Fruit fly (Drosophila melanogaster) whole organism, embryonic: Measurements from ENCODE around the gene tutl.

ENCODE experiments used
- ATbp ChIP-seq: fragments of 200-800 bp; sonication (Bioruptor generic); optimal IDR thresholded peaks from 2 replicates; lab custom pipeline; 2017; ENCODE audit warnings: missing biosample characterization, mild to moderate bottlenecking, missing genetic modification characterization, missing genetic modification reagents
- CG12236 ChIP-seq: fragments of 200-800 bp; sonication (Bioruptor generic); optimal IDR thresholded peaks from 2 replicates; lab custom pipeline; 2016; ENCODE audit warnings: missing biosample characterization, missing genetic modification characterization
- CG13624 ChIP-seq: fragments of 200-800 bp; sonication (Bioruptor generic); optimal IDR thresholded peaks from 2 replicates; lab custom pipeline; 2016; ENCODE audit warnings: missing biosample characterization, missing genetic modification characterization
- CG14050 ChIP-seq: fragments of 200-800 bp; sonication (Bioruptor generic); IDR thresholded peaks from 3 replicates; pipeline ENCODE4 v1.3.6; 2022; ENCODE audit warnings: missing biosample characterization, missing genetic modification characterization
- CG14860 ChIP-seq: fragments of 200-800 bp; sonication (Bioruptor generic); IDR thresholded peaks from 3 replicates; pipeline ENCODE4 v1.3.6; 2022; ENCODE audit warnings: missing biosample characterization, missing genetic modification characterization; ENCODE audit not compliant: partially characterized antibody
- CG15479 ChIP-seq: fragments of 200-800 bp; sonication (Bioruptor generic); optimal IDR thresholded peaks from 3 replicates; lab custom pipeline; 2019; ENCODE audit warnings: missing biosample characterization, mild to moderate bottlenecking, missing genetic modification characterization, moderate library complexity
- CG16815 ChIP-seq: fragments of 200-800 bp; sonication (Bioruptor generic); optimal IDR thresholded peaks from 3 replicates; lab custom pipeline; 2017; ENCODE audit warnings: missing biosample characterization, mild to moderate bottlenecking, missing genetic modification characterization
- CG17328 ChIP-seq: fragments of 200-800 bp; sonication (Bioruptor generic); IDR thresholded peaks from 2 replicates; pipeline ENCODE4 v1.3.6; 2022; ENCODE audit warnings: missing biosample characterization, missing genetic modification characterization
- CG17361 ChIP-seq: fragments of 200-800 bp; sonication (Bioruptor generic); IDR thresholded peaks from 3 replicates; pipeline ENCODE4 v1.3.6; 2022; ENCODE audit warnings: missing biosample characterization, missing genetic modification characterization
- CG17802 ChIP-seq: fragments of 200-800 bp; sonication (Bioruptor generic); optimal IDR thresholded peaks from 2 replicates; lab custom pipeline; 2018; ENCODE audit warnings: missing biosample characterization, mild to moderate bottlenecking, missing genetic modification characterization, moderate library complexity
- CG1832 ChIP-seq: fragments of 200-800 bp; sonication (Bioruptor generic); optimal IDR thresholded peaks from 2 replicates; lab custom pipeline; 2017; ENCODE audit warnings: missing biosample characterization, mild to moderate bottlenecking, missing genetic modification characterization, inconsistent platforms
- CG2889 ChIP-seq: fragments of 200-800 bp; sonication (Bioruptor generic); IDR thresholded peaks from 3 replicates; pipeline ENCODE4 v1.3.6; 2022; ENCODE audit warnings: missing biosample characterization, missing genetic modification characterization
- CG31388 ChIP-seq: fragments of 200-800 bp; sonication (Bioruptor generic); optimal IDR thresholded peaks from 2 replicates; lab custom pipeline; 2016; ENCODE audit warnings: missing biosample characterization, missing genetic modification characterization
- CG3281 ChIP-seq: fragments of 200-800 bp; sonication (Bioruptor generic); optimal IDR thresholded peaks from 3 replicates; lab custom pipeline; 2017; ENCODE audit warnings: missing biosample characterization, mild to moderate bottlenecking, missing genetic modification characterization
- CG33213 ChIP-seq: fragments of 200-800 bp; sonication (Bioruptor generic); optimal IDR thresholded peaks from 3 replicates; lab custom pipeline; 2016; ENCODE audit warnings: missing biosample characterization, missing genetic modification characterization
- CG43689 ChIP-seq: fragments of 200-800 bp; sonication (Bioruptor generic); IDR thresholded peaks from 2 replicates; pipeline ENCODE4 v1.3.6; 2022; ENCODE audit warnings: missing biosample characterization, missing genetic modification characterization
- CG5180 ChIP-seq: fragments of 200-800 bp; sonication (Bioruptor generic); optimal IDR thresholded peaks from 3 replicates; lab custom pipeline; 2017; ENCODE audit warnings: missing biosample characterization, missing genetic modification characterization, mild to moderate bottlenecking, moderate library complexity, missing genetic modification reagents
- CG7271 ChIP-seq: fragments of 200-800 bp; sonication (Bioruptor generic); optimal IDR thresholded peaks from 2 replicates; lab custom pipeline; 2018; ENCODE audit warnings: missing biosample characterization, mild to moderate bottlenecking, missing genetic modification characterization, moderate library complexity
- CG9932 ChIP-seq: fragments of 200-800 bp; sonication (Bioruptor generic); IDR thresholded peaks from 2 replicates; pipeline ENCODE4 v1.3.6; 2022; ENCODE audit warnings: missing biosample characterization, missing genetic modification characterization
- CrebB ChIP-seq: fragments of 200-800 bp; sonication (Bioruptor generic); optimal IDR thresholded peaks from 3 replicates; lab custom pipeline; 2018; ENCODE audit warnings: missing biosample characterization, mild to moderate bottlenecking, missing genetic modification characterization
- Dref ChIP-seq: fragments of 200-800 bp; sonication (Bioruptor generic); IDR thresholded peaks from 2 replicates; pipeline ENCODE4 v1.3.6; 2022; ENCODE audit warnings: missing biosample characterization, missing genetic modification characterization
- Hr3 ChIP-seq: fragments of 200-800 bp; sonication (Bioruptor generic); optimal IDR thresholded peaks from 3 replicates; lab custom pipeline; 2016; ENCODE audit warnings: missing biosample characterization, missing genetic modification characterization
- Hsf ChIP-seq: fragments of 200-800 bp; sonication (Bioruptor generic); optimal IDR thresholded peaks from 3 replicates; lab custom pipeline; 2016; ENCODE audit warnings: missing biosample characterization, missing genetic modification characterization
- MESR4 ChIP-seq: fragments of 200-800 bp; sonication (Bioruptor generic); optimal IDR thresholded peaks from 2 replicates; lab custom pipeline; 2018; ENCODE audit warnings: missing biosample characterization, mild to moderate bottlenecking, missing genetic modification characterization, moderate library complexity
- Med ChIP-seq: fragments of 200-800 bp; sonication (Bioruptor generic); peaks from one replicate; lab custom pipeline; 2016; ENCODE audit warnings: missing biosample characterization, missing genetic modification characterization, mild to moderate bottlenecking, inconsistent platforms, moderate library complexity
- Sin3A ChIP-seq: fragments of >200 bp; optimal IDR thresholded peaks from 2 replicates; lab custom pipeline; 2018
- Six4 ChIP-seq: fragments of 200-800 bp; sonication (Bioruptor generic); optimal IDR thresholded peaks from 2 replicates; lab custom pipeline; 2016; ENCODE audit warnings: missing biosample characterization, missing genetic modification characterization
- amos ChIP-seq: fragments of 200-800 bp; sonication (Bioruptor generic); IDR thresholded peaks from 2 replicates; pipeline ENCODE4 v1.3.6; 2022; ENCODE audit warnings: missing biosample characterization, missing genetic modification characterization; ENCODE audit not compliant: partially characterized antibody
- btn ChIP-seq: fragments of 200-800 bp; sonication (Bioruptor generic); optimal IDR thresholded peaks from 2 replicates; lab custom pipeline; 2016; ENCODE audit warnings: missing biosample characterization, missing genetic modification characterization
- cad ChIP-seq: fragments of >200 bp; optimal IDR thresholded peaks from 2 replicates; lab custom pipeline; 2017; ENCODE audit warnings: missing biosample characterization, missing genetic modification characterization
- ci ChIP-seq: fragments of 200-800 bp; sonication (Bioruptor generic); IDR thresholded peaks from 3 replicates; pipeline ENCODE4 v1.3.6; 2022; ENCODE audit warnings: missing biosample characterization, missing genetic modification characterization
- croc ChIP-seq: fragments of 200-800 bp; sonication (Bioruptor generic); conservative IDR thresholded peaks from 3 replicates; pipeline ENCODE4 v1.3.6; 2022; ENCODE audit warnings: missing biosample characterization, missing genetic modification characterization
- crol ChIP-seq: fragments of 200-800 bp; sonication (Bioruptor generic); IDR thresholded peaks from 2 replicates; pipeline ENCODE4 v1.3.6; 2022; ENCODE audit warnings: missing biosample characterization, missing genetic modification characterization
- dysf ChIP-seq: fragments of 200-800 bp; sonication (Bioruptor generic); IDR thresholded peaks from 3 replicates; pipeline ENCODE4 v1.3.6; 2022; ENCODE audit warnings: missing biosample characterization, missing genetic modification characterization
- ems ChIP-seq: fragments of 200-800 bp; sonication (Bioruptor generic); optimal IDR thresholded peaks from 3 replicates; lab custom pipeline; 2016; ENCODE audit warnings: missing biosample characterization, missing genetic modification characterization
- eyg ChIP-seq: fragments of 200-800 bp; sonication (Bioruptor generic); optimal IDR thresholded peaks from 3 replicates; lab custom pipeline; 2016; ENCODE audit warnings: missing biosample characterization, missing genetic modification characterization
- fu2 ChIP-seq: fragments of 200-800 bp; sonication (Bioruptor generic); optimal IDR thresholded peaks from 2 replicates; lab custom pipeline; 2016; ENCODE audit warnings: missing biosample characterization, missing genetic modification characterization
- mld ChIP-seq: fragments of 200-800 bp; sonication (Bioruptor generic); IDR thresholded peaks from 3 replicates; pipeline ENCODE4 v1.3.6; 2022; ENCODE audit warnings: missing biosample characterization, missing genetic modification characterization; ENCODE audit not compliant: partially characterized antibody
- nmo ChIP-seq: fragments of 200-800 bp; sonication (Bioruptor generic); optimal IDR thresholded peaks from 2 replicates; lab custom pipeline; 2018; ENCODE audit warnings: missing biosample characterization, mild to moderate bottlenecking, missing genetic modification characterization, moderate library complexity
- org-1 ChIP-seq: fragments of 200-800 bp; sonication (Bioruptor generic); optimal IDR thresholded peaks from 2 replicates; lab custom pipeline; 2017; ENCODE audit warnings: missing biosample characterization, missing genetic modification characterization
- phol ChIP-seq: fragments of 200-800 bp; sonication (Bioruptor generic); optimal IDR thresholded peaks from 3 replicates; lab custom pipeline; 2018; ENCODE audit warnings: missing biosample characterization, mild to moderate bottlenecking, missing genetic modification characterization, moderate library complexity
- prd ChIP-seq, 3 experiments: fragments of >200 bp in 2 of 3; fragments of 200-800 bp in 1 of 3; sonication (Bioruptor generic) in 1 of 3; optimal IDR thresholded peaks in 2 of 3; IDR thresholded peaks in 1 of 3; 2 replicates in 2 of 3; 3 replicates in 1 of 3; pipeline versions ENCODE4 v1.3.6 to Lab custom; 2017 to 2022; ENCODE audit warnings: missing biosample characterization in 1 of 3, missing genetic modification characterization in 1 of 3
- pzg ChIP-seq: fragments of 200-800 bp; sonication (Bioruptor generic); optimal IDR thresholded peaks from 3 replicates; lab custom pipeline; 2018; ENCODE audit warnings: missing biosample characterization, mild to moderate bottlenecking, missing genetic modification characterization, moderate library complexity
- schlank ChIP-seq: fragments of 200-800 bp; sonication (Bioruptor generic); optimal IDR thresholded peaks from 2 replicates; lab custom pipeline; 2018; ENCODE audit warnings: missing biosample characterization, mild to moderate bottlenecking, missing genetic modification characterization
- shn ChIP-seq: fragments of 200-800 bp; sonication (Bioruptor generic); optimal IDR thresholded peaks from 3 replicates; lab custom pipeline; 2016; ENCODE audit warnings: missing biosample characterization, missing genetic modification characterization
- sim ChIP-seq: fragments of 200-800 bp; sonication (Bioruptor generic); IDR thresholded peaks from 2 replicates; pipeline ENCODE4 v1.3.6; 2022; ENCODE audit warnings: missing biosample characterization, missing genetic modification characterization
- so ChIP-seq: fragments of 200-800 bp; sonication (Bioruptor generic); IDR thresholded peaks from 3 replicates; pipeline ENCODE4 v1.3.6; 2022; ENCODE audit warnings: missing biosample characterization, missing genetic modification characterization
- tna ChIP-seq: fragments of 200-800 bp; sonication (Bioruptor generic); IDR thresholded peaks from 2 replicates; pipeline ENCODE4 v1.3.6; 2022; ENCODE audit warnings: missing biosample characterization, missing genetic modification characterization; ENCODE audit not compliant: partially characterized antibody
- unpg ChIP-seq: fragments of 200-800 bp; sonication (Bioruptor generic); optimal IDR thresholded peaks from 3 replicates; lab custom pipeline; 2018; ENCODE audit warnings: missing biosample characterization, mild to moderate bottlenecking, missing genetic modification characterization, moderate library complexity
- zen ChIP-seq: fragments of 200-800 bp; sonication (Bioruptor generic); optimal IDR thresholded peaks from 3 replicates; lab custom pipeline; 2018; ENCODE audit warnings: missing biosample characterization, mild to moderate bottlenecking, missing genetic modification characterization, moderate library complexity

The tutl gene

dm6 chr2L:4350683-4351324, 67.9 kb downstream of the tutl start (continued):
- TF ChIP-seq shn (GFP tag; lab: Kevin White, UChicago) = peak; percentile 41
- peak; percentile 60 for TF ChIP-seq org-1 (GFP tag; lab: Kevin White, UChicago)
- TF ChIP-seq schlank (tag; lab: Kevin White, UChicago) = no peak
- TF ChIP-seq CG33213 (GFP tag; lab: Kevin White, UChicago) = peak; percentile 51
- peak; percentile 37 for TF ChIP-seq Hr3
- TF ChIP-seq phol (tag; lab: Kevin White, UChicago) = peak; percentile 80
- no peak for TF ChIP-seq CG1832
- no peak for TF ChIP-seq mld
- TF ChIP-seq CG13624 (GFP tag; lab: Kevin White, UChicago) = peak; percentile 44
- no peak for TF ChIP-seq CG3281 (GFP tag; lab: Kevin White, UChicago)
- TF ChIP-seq crol (GFP tag; lab: Robert Waterston, UW) = 0 out of 2 replicates have a peak, but pooled peaks have one; percentile 32
- TF ChIP-seq eyg (GFP tag; lab: Kevin White, UChicago) = no peak
- no peak for TF ChIP-seq CG31388 (GFP tag; lab: Kevin White, UChicago)
- peak; percentile 77 for TF ChIP-seq CG17328 (GFP tag; lab: Robert Waterston, UW)
- no peak for TF ChIP-seq CG5180 (GFP tag; lab: Kevin White, UChicago)
- no peak for TF ChIP-seq cad (GFP tag; lab: Kevin White, UChicago)
- no peak for TF ChIP-seq fu2 (GFP tag; lab: Kevin White, UChicago)
- TF ChIP-seq sim (GFP tag; lab: Robert Waterston, UW) = peak; percentile 65; the same call in 1 of the 2 replicates
- no peak for TF ChIP-seq CG43689 (GFP tag; lab: Robert Waterston, UW)
- TF ChIP-seq ci (GFP tag; lab: Robert Waterston, UW) = peak; percentile 62; the same call in 1 of the 3 replicates
- no peak for TF ChIP-seq CG14860 (GFP tag; lab: Robert Waterston, UW)
- TF ChIP-seq ems = peak; percentile 19
- no peak for TF ChIP-seq CG15479 (GFP tag; lab: Kevin White, UChicago)
- TF ChIP-seq unpg (GFP tag; lab: Kevin White, UChicago) = peak; percentile 71
- no peak for TF ChIP-seq MESR4 (GFP tag; lab: Kevin White, UChicago)
- TF ChIP-seq amos (GFP tag; lab: Robert Waterston, UW) = no peak
- no peak for TF ChIP-seq CG9932 (GFP tag; lab: Robert Waterston, UW)
- peak; percentile 85 for TF ChIP-seq CG16815 (GFP tag; lab: Kevin White, UChicago)
- no peak for TF ChIP-seq dysf (GFP tag; lab: Robert Waterston, UW)
- TF ChIP-seq CG7271 (tag; lab: Kevin White, UChicago) = no peak
- TF ChIP-seq prd (optimal IDR thresholded peaks at IDR 0.05; lab: Kevin White, UChicago) = no peak
- TF ChIP-seq prd (GFP tag; IDR thresholded peaks at IDR 0.05; lab: Robert Waterston, UW) = peak; percentile 79
- peak; percentile 66 for TF ChIP-seq Hsf (GFP tag; lab: Kevin White, UChicago)
- peak; percentile 14 for TF ChIP-seq CG17802 (tag; lab: Kevin White, UChicago)
- peak; percentile 79 for TF ChIP-seq zen (tag; lab: Kevin White, UChicago)
- TF ChIP-seq nmo (GFP tag; lab: Kevin White, UChicago) = peak; percentile 73
- TF ChIP-seq tna (GFP tag; lab: Robert Waterston, UW) = no peak
- TF ChIP-seq pzg (GFP tag; lab: Kevin White, UChicago) = no peak
- TF ChIP-seq btn (GFP tag; lab: Kevin White, UChicago) = peak; percentile 20
- TF ChIP-seq CG17361 (GFP tag; lab: Robert Waterston, UW) = peak; percentile 75
- peak; percentile 55 for TF ChIP-seq CG12236 (GFP tag; lab: Kevin White, UChicago)
- no peak for TF ChIP-seq so
- no peak for TF ChIP-seq Dref (GFP tag; lab: Robert Waterston, UW)
- TF ChIP-seq croc = peak; percentile 57
- TF ChIP-seq Six4 (GFP tag; lab: Kevin White, UChicago) = peak; percentile 46
- TF ChIP-seq Med (GFP tag; lab: Kevin White, UChicago) = peak; percentile 85
- no peak for TF ChIP-seq Sin3A (lab: Kevin White, UChicago)
- no peak for TF ChIP-seq CrebB (tag; lab: Kevin White, UChicago)
- TF ChIP-seq CG14050 = no peak
- no peak for TF ChIP-seq CG2889 (GFP tag; lab: Robert Waterston, UW)
- no peak for TF ChIP-seq ATbp (GFP tag; lab: Kevin White, UChicago)
